Fruit fly (Drosophila melanogaster) whole organism, prepupa: ENCODE measurements around the gene CG10340.

Source experiments
- CG10631 ChIP-seq: fragments of 200-800 bp; sonication (Bioruptor generic); optimal IDR thresholded peaks from 2 replicates; lab custom pipeline; 2016; ENCODE audit warnings: missing biosample characterization, missing genetic modification characterization
- CG6808 ChIP-seq: fragments of 200-800 bp; sonication (Bioruptor generic); optimal IDR thresholded peaks from 3 replicates; lab custom pipeline; 2017; ENCODE audit warnings: missing biosample characterization, missing genetic modification characterization, mild to moderate bottlenecking, moderate library complexity, missing genetic modification reagents
- Eip78C ChIP-seq: fragments of 200-800 bp; sonication (Bioruptor generic); peaks from one replicate; lab custom pipeline; 2016; ENCODE audit warnings: missing biosample characterization, missing genetic modification characterization
- Hr39 ChIP-seq: fragments of 200-800 bp; sonication (Bioruptor generic); optimal IDR thresholded peaks from 2 replicates; lab custom pipeline; 2016; ENCODE audit warnings: missing biosample characterization, missing genetic modification characterization
- Hr4 ChIP-seq: fragments of 200-800 bp; sonication (Bioruptor generic); optimal IDR thresholded peaks from 3 replicates; lab custom pipeline; 2016; ENCODE audit warnings: missing biosample characterization, missing genetic modification characterization
- lz ChIP-seq: fragments of 200-800 bp; sonication (Bioruptor generic); optimal IDR thresholded peaks from 3 replicates; lab custom pipeline; 2016; ENCODE audit warnings: missing biosample characterization, missing genetic modification characterization

- TF ChIP-seq CG6808 (no peak), Hr4 (no peak), Eip78C (GFP tag; lab: Kevin White, UChicago) (no peak), lz (GFP tag; lab: Kevin White, UChicago) (no peak), Hr39 (GFP tag; lab: Kevin White, UChicago) (no peak), CG10631 (no peak)
Observed at dm6 chr3R:16652091-16652490, 37.9 kb upstream of the CG10340 start, which contains the start of gene CG14907.
